Fruit fly (Drosophila melanogaster): ENCODE measurements around the gene brv2.

dm6 chr3L:17344596-17344995 is at the start of gene brv2:
- TF ChIP-seq toe (GFP tag; optimal IDR thresholded peaks at IDR 0.05) (no peak), pad (GFP tag; optimal IDR thresholded peaks at IDR 0.05) (no peak), kay (GFP tag; ENCODE audit: borderline replicate concordance) (no peak), CG14711 (tag; optimal IDR thresholded peaks at IDR 0.05) (no peak), CG11617 (GFP tag; optimal IDR thresholded peaks at IDR 0.05) (no peak), tj (GFP tag; optimal IDR thresholded peaks at IDR 0.05) (no peak), CG5204 (GFP tag; optimal IDR thresholded peaks at IDR 0.05) (no peak)

All from whole organism, adult.